Worm (Caenorhabditis elegans) whole organism, young adult: ENCODE results near the gene pkd-2.
"Not testable (repeated sequence)": the region's sequence is repeated elsewhere in the genome, so short reads cannot be mapped to it uniquely, and the experiment has no call there.

Experiments
- F23B12.7 ChIP-seq: sonication (generic microtip); optimal IDR thresholded peaks from 2 replicates; lab custom pipeline; 2017; ENCODE audit warnings: missing genetic modification characterization, mild to moderate bottlenecking, missing compliant biosample characterization, antibody characterized with exemption, moderate library complexity; ENCODE audit not compliant: insufficient read depth
- T07F8.4 ChIP-seq: sonication (generic microtip); optimal IDR thresholded peaks from 2 replicates; lab custom pipeline; 2016; ENCODE audit warnings: mild to moderate bottlenecking, missing genetic modification characterization, moderate library complexity, missing compliant biosample characterization
- Y56A3A.18 ChIP-seq: fragments of 200-800 bp; sonication (Bioruptor generic); IDR thresholded peaks from 2 replicates; pipeline ENCODE4 v1.3.6; 2022; ENCODE audit warnings: missing genetic modification reagents, missing genetic modification characterization, missing compliant biosample characterization
- efl-1 ChIP-seq: fragments of 150-350 bp; optimal IDR thresholded peaks from 2 replicates; lab custom pipeline; 2014; ENCODE audit warnings: missing biosample characterization, missing genetic modification reagents, missing genetic modification characterization
- hmg-20 ChIP-seq: fragments of 200-800 bp; sonication (Bioruptor generic); IDR thresholded peaks from 2 replicates; pipeline ENCODE4 v1.3.6; 2022; ENCODE audit warnings: missing genetic modification reagents, missing genetic modification characterization, missing compliant biosample characterization
- let-607 ChIP-seq, 2 experiments: fragments of 200-800 bp in 1 of 2; sonication (Bioruptor generic) in 1 of 2; sonication (generic microtip) in 1 of 2; optimal IDR thresholded peaks; 2 replicates each; lab custom pipeline; 2016 to 2018; ENCODE audit warnings: mild to moderate bottlenecking in 2 of 2, missing compliant biosample characterization in 2 of 2, missing genetic modification characterization in 2 of 2, moderate library complexity in 2 of 2, missing genotype in 1 of 2
- madf-10 ChIP-seq: sonication (generic microtip); optimal IDR thresholded peaks from 2 replicates; lab custom pipeline; 2016; ENCODE audit warnings: mild to moderate bottlenecking, missing genetic modification characterization, missing compliant biosample characterization
- nfya-1 ChIP-seq: sonication (generic microtip); optimal IDR thresholded peaks from 2 replicates; lab custom pipeline; 2017; ENCODE audit warnings: antibody characterized with exemption, missing compliant biosample characterization, missing genetic modification characterization, borderline replicate concordance; ENCODE audit not compliant: insufficient read depth
- tbx-9 ChIP-seq: sonication (generic microtip); optimal IDR thresholded peaks from 2 replicates; lab custom pipeline; 2016; ENCODE audit warnings: borderline replicate concordance, missing genetic modification characterization, inconsistent platforms, missing compliant biosample characterization

ce11 chrIV:15189450-15189849 is 45.3 kb downstream of the pkd-2 start:
- not testable (repeated sequence) for TF ChIP-seq let-607 (tag; optimal IDR thresholded peaks at IDR 0.05; lab: Kevin White, UChicago); nfya-1 (tag; lab: Kevin White, UChicago); hmg-20 (GFP tag; lab: Robert Waterston, UW); tbx-9 (tag; lab: Kevin White, UChicago); F23B12.7 (tag; lab: Kevin White, UChicago); madf-10; T07F8.4 (tag; lab: Kevin White, UChicago); efl-1 (GFP tag; lab: Kevin White, UChicago); Y56A3A.18 (GFP tag; lab: Robert Waterston, UW)
